Fruit fly (Drosophila melanogaster) whole organism, prepupa: Measurements from ENCODE around the gene CG16727.

Experiments used
- Blimp-1 ChIP-seq: fragments of 200-800 bp; sonication (Bioruptor generic); optimal IDR thresholded peaks from 3 replicates; lab custom pipeline; 2017; ENCODE audit warnings: missing biosample characterization, missing genetic modification characterization, mild to moderate bottlenecking, moderate library complexity, missing genetic modification reagents
- CG1621 ChIP-seq: fragments of 200-800 bp; sonication (Bioruptor generic); optimal IDR thresholded peaks from 3 replicates; lab custom pipeline; 2018; ENCODE audit warnings: missing biosample characterization, mild to moderate bottlenecking, missing genetic modification characterization
- CG16779 ChIP-seq: fragments of 200-800 bp; sonication (Bioruptor generic); optimal IDR thresholded peaks from 3 replicates; lab custom pipeline; 2017; ENCODE audit warnings: missing biosample characterization, mild to moderate bottlenecking, missing genetic modification characterization
- CG8632 ChIP-seq: fragments of 200-800 bp; sonication (Bioruptor generic); optimal IDR thresholded peaks from 3 replicates; lab custom pipeline; 2016; ENCODE audit warnings: missing biosample characterization, missing genetic modification characterization
- Eip93F ChIP-seq: fragments of 200-800 bp; sonication (Bioruptor generic); optimal IDR thresholded peaks from 2 replicates; lab custom pipeline; 2016; ENCODE audit warnings: missing biosample characterization, mild to moderate bottlenecking, missing genetic modification characterization
- Met ChIP-seq: fragments of 200-800 bp; sonication (Bioruptor generic); optimal IDR thresholded peaks from 3 replicates; lab custom pipeline; 2016; ENCODE audit warnings: missing biosample characterization, missing genetic modification characterization
- OdsH ChIP-seq: fragments of 200-800 bp; sonication (Bioruptor generic); optimal IDR thresholded peaks from 3 replicates; lab custom pipeline; 2016; ENCODE audit warnings: missing biosample characterization, missing genetic modification characterization
- Smox ChIP-seq: fragments of 200-800 bp; sonication (Bioruptor generic); optimal IDR thresholded peaks from 3 replicates; lab custom pipeline; 2016; ENCODE audit warnings: missing biosample characterization, missing genetic modification characterization
- cyc ChIP-seq: fragments of 200-800 bp; sonication (Bioruptor generic); optimal IDR thresholded peaks from 3 replicates; lab custom pipeline; 2016; ENCODE audit warnings: missing biosample characterization, missing genetic modification characterization
- net ChIP-seq: fragments of 200-800 bp; sonication (Bioruptor generic); optimal IDR thresholded peaks from 3 replicates; lab custom pipeline; 2016; ENCODE audit warnings: missing biosample characterization, missing genetic modification characterization
- spab ChIP-seq: fragments of 200-800 bp; sonication (Bioruptor generic); optimal IDR thresholded peaks from 2 replicates; lab custom pipeline; 2017; ENCODE audit warnings: missing biosample characterization, mild to moderate bottlenecking, missing genetic modification characterization, missing genetic modification reagents
- ss ChIP-seq, 2 experiments: fragments of 200-800 bp; sonication (Bioruptor generic); optimal IDR thresholded peaks; 2 replicates in 1 of 2; 3 replicates in 1 of 2; lab custom pipeline; 2017 to 2018; ENCODE audit warnings: mild to moderate bottlenecking in 2 of 2, missing biosample characterization in 2 of 2, missing genetic modification characterization in 2 of 2, moderate library complexity in 1 of 2

DNA sequence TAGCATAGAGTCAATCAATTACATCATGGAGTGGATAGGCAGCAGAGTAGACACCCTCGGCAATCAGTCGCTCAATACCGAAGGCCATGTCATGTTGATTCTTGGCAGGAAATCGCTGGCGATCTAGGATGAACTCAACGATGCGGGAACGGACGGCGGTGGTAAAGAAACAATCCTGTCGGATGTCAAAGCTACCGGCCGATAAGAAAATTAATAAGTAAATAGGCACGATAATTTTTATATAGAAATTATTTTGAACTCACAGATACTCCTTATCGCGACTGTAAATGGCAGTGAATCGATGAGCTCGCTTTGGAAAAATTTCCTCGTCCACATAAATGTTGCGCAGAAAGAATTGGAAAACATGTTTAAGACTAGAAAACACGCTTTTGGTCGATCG lies 24.8 kb downstream of the CG16727 start:
- TF ChIP-seq Smox (no peak), CG8632 (GFP tag; lab: Kevin White, UChicago) (no peak), ss (GFP tag; optimal IDR thresholded peaks at IDR 0.05; lab: Kevin White, UChicago) (no peak), CG1621 (tag; lab: Kevin White, UChicago) (no peak), CG16779 (tag; lab: Kevin White, UChicago) (no peak), OdsH (no peak), Met (GFP tag; lab: Kevin White, UChicago) (no peak), Eip93F (GFP tag; lab: Kevin White, UChicago) (no peak), net (no peak), Blimp-1 (no peak), cyc (GFP tag; lab: Kevin White, UChicago) (no peak), spab (GFP tag; lab: Kevin White, UChicago) (no peak)
